Fruit fly (Drosophila melanogaster) whole organism, embryonic: Measurements from ENCODE around the gene CdGAPr.

Experiments
- Asciz ChIP-seq: fragments of 200-800 bp; sonication (Bioruptor generic); optimal IDR thresholded peaks from 2 replicates; lab custom pipeline; 2017; ENCODE audit warnings: missing biosample characterization, mild to moderate bottlenecking, missing genetic modification characterization, missing genetic modification reagents
- Atf6 ChIP-seq: fragments of 200-800 bp; sonication (Bioruptor generic); IDR thresholded peaks from 2 replicates; pipeline ENCODE4 v1.3.6; 2022; ENCODE audit warnings: missing biosample characterization, missing genetic modification characterization
- B-H2 ChIP-seq: fragments of 200-800 bp; sonication (Bioruptor generic); optimal IDR thresholded peaks from 2 replicates; lab custom pipeline; 2018; ENCODE audit warnings: missing biosample characterization, mild to moderate bottlenecking, missing genetic modification characterization
- CG10267 ChIP-seq: fragments of 200-800 bp; sonication (Bioruptor generic); optimal IDR thresholded peaks from 2 replicates; lab custom pipeline; 2018; ENCODE audit warnings: missing biosample characterization, mild to moderate bottlenecking, missing genetic modification characterization, moderate library complexity
- CG13123 ChIP-seq: fragments of 200-800 bp; sonication (Bioruptor generic); optimal IDR thresholded peaks from 2 replicates; lab custom pipeline; 2016; ENCODE audit warnings: missing biosample characterization, missing genetic modification characterization
- CG17568 ChIP-seq: fragments of 200-800 bp; sonication (Bioruptor generic); optimal IDR thresholded peaks from 2 replicates; lab custom pipeline; 2018; ENCODE audit warnings: missing biosample characterization, mild to moderate bottlenecking, missing genetic modification characterization, moderate library complexity
- CG1792 ChIP-seq: fragments of 200-800 bp; sonication (Bioruptor generic); optimal IDR thresholded peaks from 2 replicates; lab custom pipeline; 2016; ENCODE audit warnings: missing biosample characterization, missing genetic modification characterization
- CG1832 ChIP-seq: fragments of 200-800 bp; sonication (Bioruptor generic); optimal IDR thresholded peaks from 2 replicates; lab custom pipeline; 2017; ENCODE audit warnings: missing biosample characterization, mild to moderate bottlenecking, missing genetic modification characterization, inconsistent platforms
- CG2678 ChIP-seq: fragments of 200-800 bp; sonication (Bioruptor generic); optimal IDR thresholded peaks from 3 replicates; lab custom pipeline; 2019; ENCODE audit warnings: missing biosample characterization, mild to moderate bottlenecking, missing genetic modification characterization, moderate library complexity
- CG30403 ChIP-seq: fragments of 200-800 bp; sonication (Bioruptor generic); optimal IDR thresholded peaks from 3 replicates; lab custom pipeline; 2016; ENCODE audit warnings: missing biosample characterization, missing genetic modification characterization
- CG30431 ChIP-seq: fragments of 200-800 bp; sonication (Bioruptor generic); optimal IDR thresholded peaks from 2 replicates; lab custom pipeline; 2017; ENCODE audit warnings: missing biosample characterization, missing genetic modification characterization
- CG3163 ChIP-seq: fragments of 200-800 bp; sonication (Bioruptor generic); optimal IDR thresholded peaks from 3 replicates; lab custom pipeline; 2016; ENCODE audit warnings: missing biosample characterization, missing genetic modification characterization
- CG32772 ChIP-seq: fragments of 200-800 bp; sonication (Bioruptor generic); IDR thresholded peaks from 2 replicates; pipeline ENCODE4 v1.3.6; 2022; ENCODE audit warnings: missing biosample characterization, missing genetic modification characterization
- CG3838 ChIP-seq: fragments of 200-800 bp; sonication (Bioruptor generic); optimal IDR thresholded peaks from 3 replicates; lab custom pipeline; 2016; ENCODE audit warnings: missing biosample characterization, missing genetic modification characterization
- CG4617 ChIP-seq: fragments of 200-800 bp; sonication (Bioruptor generic); optimal IDR thresholded peaks from 3 replicates; lab custom pipeline; 2016; ENCODE audit warnings: missing biosample characterization, missing genetic modification characterization, borderline replicate concordance
- CG4707 ChIP-seq: fragments of 200-800 bp; sonication (Bioruptor generic); optimal IDR thresholded peaks from 2 replicates; lab custom pipeline; 2018; ENCODE audit warnings: missing biosample characterization, mild to moderate bottlenecking, missing genetic modification characterization, moderate library complexity
- CG7271 ChIP-seq: fragments of 200-800 bp; sonication (Bioruptor generic); optimal IDR thresholded peaks from 2 replicates; lab custom pipeline; 2018; ENCODE audit warnings: missing biosample characterization, mild to moderate bottlenecking, missing genetic modification characterization, moderate library complexity
- CG7839 ChIP-seq: fragments of 200-800 bp; sonication (Bioruptor generic); optimal IDR thresholded peaks from 3 replicates; lab custom pipeline; 2018; ENCODE audit warnings: missing biosample characterization, mild to moderate bottlenecking, missing genetic modification characterization, moderate library complexity
- CG8290 ChIP-seq, 3 experiments: fragments of 200-800 bp; sonication (Bioruptor generic); optimal IDR thresholded peaks; 2 replicates each; lab custom pipeline; 2016 to 2019; ENCODE audit warnings: missing biosample characterization in 3 of 3, missing genetic modification characterization in 3 of 3, mild to moderate bottlenecking in 2 of 3, moderate library complexity in 1 of 3
- CG8359 ChIP-seq: fragments of 200-800 bp; sonication (Bioruptor generic); optimal IDR thresholded peaks from 2 replicates; lab custom pipeline; 2017; ENCODE audit warnings: missing biosample characterization, mild to moderate bottlenecking, missing genetic modification characterization, borderline replicate concordance
- CG8924 ChIP-seq: fragments of 200-800 bp; optimal IDR thresholded peaks from 3 replicates; lab custom pipeline; 2019; ENCODE audit warnings: missing biosample characterization, mild to moderate bottlenecking, missing genetic modification characterization, moderate library complexity
- CG9876 ChIP-seq: fragments of 200-800 bp; sonication (Bioruptor generic); optimal IDR thresholded peaks from 2 replicates; lab custom pipeline; 2016; ENCODE audit warnings: missing biosample characterization, missing genetic modification characterization
- Dip3 ChIP-seq: fragments of 200-800 bp; sonication (Bioruptor generic); optimal IDR thresholded peaks from 3 replicates; lab custom pipeline; 2016; ENCODE audit warnings: missing biosample characterization, missing genetic modification characterization
- Ets97D ChIP-seq: fragments of 200-800 bp; sonication (Bioruptor generic); optimal IDR thresholded peaks from 3 replicates; lab custom pipeline; 2016; ENCODE audit warnings: missing biosample characterization, missing genetic modification characterization
- Gug ChIP-seq: fragments of 200-800 bp; sonication (Bioruptor generic); IDR thresholded peaks from 4 replicates; pipeline ENCODE4 v1.3.6; 2022; ENCODE audit warnings: missing biosample characterization, missing genetic modification characterization
- HLHmδ ChIP-seq: fragments of 200-800 bp; sonication (Bioruptor generic); optimal IDR thresholded peaks from 2 replicates; lab custom pipeline; 2018; ENCODE audit warnings: missing biosample characterization, mild to moderate bottlenecking, missing genetic modification characterization, moderate library complexity
- Hey ChIP-seq: fragments of 200-800 bp; sonication (Bioruptor generic); optimal IDR thresholded peaks from 3 replicates; lab custom pipeline; 2018; ENCODE audit warnings: missing biosample characterization, mild to moderate bottlenecking, missing genetic modification characterization
- Oli ChIP-seq: fragments of 200-800 bp; sonication (Bioruptor generic); optimal IDR thresholded peaks from 2 replicates; lab custom pipeline; 2018; ENCODE audit warnings: missing biosample characterization, mild to moderate bottlenecking, missing genetic modification characterization, moderate library complexity
- Scr ChIP-seq: fragments of 200-800 bp; sonication (Bioruptor generic); IDR thresholded peaks from 2 replicates; pipeline ENCODE4 v1.3.6; 2022; ENCODE audit warnings: missing biosample characterization, missing genetic modification characterization; ENCODE audit not compliant: partially characterized antibody
- TFAM ChIP-seq: fragments of 200-800 bp; sonication (Bioruptor generic); optimal IDR thresholded peaks from 2 replicates; lab custom pipeline; 2017; ENCODE audit warnings: missing biosample characterization, missing genetic modification characterization, inconsistent platforms
- Taf1 ChIP-seq: fragments of 200-800 bp; sonication (Bioruptor generic); IDR thresholded peaks from 2 replicates; pipeline ENCODE4 v1.3.6; 2022; ENCODE audit warnings: missing biosample characterization, missing genetic modification characterization
- Trl ChIP-seq, 3 experiments: fragments of >200 bp in 2 of 3; fragments of 200-800 bp in 1 of 3; sonication (Bioruptor generic) in 1 of 3; optimal IDR thresholded peaks; 2 replicates in 1 of 3; 3 replicates in 2 of 3; lab custom pipeline; 2016 to 2017; ENCODE audit warnings: missing biosample characterization in 1 of 3, missing genetic modification characterization in 1 of 3
- aop ChIP-seq: fragments of 200-800 bp; sonication (Bioruptor generic); IDR thresholded peaks from 2 replicates; pipeline ENCODE4 v1.3.6; 2022; ENCODE audit warnings: missing biosample characterization, missing genetic modification characterization
- bcd ChIP-seq: fragments of 200-800 bp; sonication (Bioruptor generic); optimal IDR thresholded peaks from 2 replicates; lab custom pipeline; 2017; ENCODE audit warnings: missing biosample characterization, mild to moderate bottlenecking, missing genetic modification characterization
- crol ChIP-seq: fragments of 200-800 bp; sonication (Bioruptor generic); IDR thresholded peaks from 2 replicates; pipeline ENCODE4 v1.3.6; 2022; ENCODE audit warnings: missing biosample characterization, missing genetic modification characterization
- fu2 ChIP-seq: fragments of 200-800 bp; sonication (Bioruptor generic); optimal IDR thresholded peaks from 2 replicates; lab custom pipeline; 2016; ENCODE audit warnings: missing biosample characterization, missing genetic modification characterization
- gcm2 ChIP-seq: fragments of 200-800 bp; sonication (Bioruptor generic); optimal IDR thresholded peaks from 2 replicates; lab custom pipeline; 2016; ENCODE audit warnings: missing biosample characterization, missing genetic modification characterization
- grau ChIP-seq: fragments of 200-800 bp; optimal IDR thresholded peaks from 3 replicates; lab custom pipeline; 2019; ENCODE audit warnings: missing biosample characterization, mild to moderate bottlenecking, missing genetic modification characterization, moderate library complexity
- jumu ChIP-seq: fragments of 200-800 bp; sonication (Bioruptor generic); optimal IDR thresholded peaks from 3 replicates; lab custom pipeline; 2016; ENCODE audit warnings: missing biosample characterization, missing genetic modification characterization
- lov ChIP-seq, 2 experiments: fragments of 200-800 bp in 1 of 2; fragments of >200 bp in 1 of 2; sonication (Bioruptor generic) in 1 of 2; IDR thresholded peaks in 1 of 2; optimal IDR thresholded peaks in 1 of 2; 2 replicates in 1 of 2; 3 replicates in 1 of 2; pipeline versions ENCODE4 v1.3.6 to Lab custom; 2017 to 2022; ENCODE audit warnings: missing biosample characterization in 1 of 2, missing genetic modification characterization in 1 of 2
- maf-S ChIP-seq: fragments of 200-800 bp; sonication (Bioruptor generic); optimal IDR thresholded peaks from 2 replicates; lab custom pipeline; 2016; ENCODE audit warnings: missing biosample characterization, missing genetic modification characterization
- mld ChIP-seq: fragments of 200-800 bp; sonication (Bioruptor generic); IDR thresholded peaks from 3 replicates; pipeline ENCODE4 v1.3.6; 2022; ENCODE audit warnings: missing biosample characterization, missing genetic modification characterization; ENCODE audit not compliant: partially characterized antibody
- scrt ChIP-seq: fragments of 200-800 bp; sonication (Bioruptor generic); optimal IDR thresholded peaks from 2 replicates; lab custom pipeline; 2018; ENCODE audit warnings: missing biosample characterization, mild to moderate bottlenecking, missing genetic modification characterization, moderate library complexity
- shn ChIP-seq: fragments of 200-800 bp; sonication (Bioruptor generic); optimal IDR thresholded peaks from 3 replicates; lab custom pipeline; 2016; ENCODE audit warnings: missing biosample characterization, missing genetic modification characterization
- ssp ChIP-seq: fragments of 200-800 bp; sonication (Bioruptor generic); IDR thresholded peaks from 2 replicates; pipeline ENCODE4 v1.3.6; 2022; ENCODE audit warnings: missing biosample characterization, missing genetic modification characterization
- sug ChIP-seq: fragments of 200-800 bp; optimal IDR thresholded peaks from 2 replicates; lab custom pipeline; 2019; ENCODE audit warnings: missing biosample characterization, mild to moderate bottlenecking, missing genetic modification characterization, moderate library complexity
- twi ChIP-seq: fragments of 200-800 bp; optimal IDR thresholded peaks from 2 replicates; lab custom pipeline; 2019; ENCODE audit warnings: missing biosample characterization, mild to moderate bottlenecking, missing genetic modification characterization, moderate library complexity

Gene CdGAPr

dm6 chr2L:19763773-19764580, 27.7 kb downstream of the CdGAPr start, which contains the start of gene fbp (continued):
- no peak for TF ChIP-seq maf-S (GFP tag; lab: Kevin White, UChicago)
- peak; percentile 99 for TF ChIP-seq Hey
- TF ChIP-seq bcd (GFP tag; lab: Kevin White, UChicago) = peak; percentile 76
- TF ChIP-seq twi (tag; lab: Kevin White, UChicago) = no peak
- TF ChIP-seq CG7271 (tag; lab: Kevin White, UChicago) = no peak
- TF ChIP-seq CG13123 (GFP tag; lab: Kevin White, UChicago) = no peak
- no peak for TF ChIP-seq CG3838
- no peak for TF ChIP-seq Taf1 (GFP tag; lab: Robert Waterston, UW)
- TF ChIP-seq CG7839 (tag; lab: Kevin White, UChicago) = peak; percentile 75
- no peak for TF ChIP-seq crol (GFP tag; lab: Robert Waterston, UW)
- peak; percentile 59; the same call in 2 of the 4 replicates for TF ChIP-seq Gug (GFP tag; lab: Robert Waterston, UW)
- TF ChIP-seq Dip3 (GFP tag; lab: Kevin White, UChicago) = no peak
- no peak for TF ChIP-seq CG30431 (GFP tag; lab: Kevin White, UChicago)
- peak; percentile 71 for TF ChIP-seq Oli (tag; lab: Kevin White, UChicago)
- TF ChIP-seq CG8359 (GFP tag; lab: Kevin White, UChicago) = no peak
- no peak for TF ChIP-seq CG17568 (GFP tag; lab: Kevin White, UChicago)
- TF ChIP-seq scrt (GFP tag; lab: Kevin White, UChicago) = peak; percentile 21
- 0 out of 2 replicates have a peak, but pooled peaks have one; percentile 17 for TF ChIP-seq ssp (GFP tag; lab: Robert Waterston, UW)
- no peak for TF ChIP-seq Scr (GFP tag; lab: Robert Waterston, UW)
- TF ChIP-seq CG10267 = peak; percentile 66
- TF ChIP-seq CG8290 (GFP tag; optimal IDR thresholded peaks at IDR 0.05; lab: Kevin White, UChicago) = no peak
- TF ChIP-seq CG8290 (tag; optimal IDR thresholded peaks at IDR 0.05; lab: Kevin White, UChicago) = peak in 1 of 2 experiments; percentile 67
- TF ChIP-seq sug = peak; percentile 44
- no peak for TF ChIP-seq CG1792 (GFP tag; lab: Kevin White, UChicago)
- no peak for TF ChIP-seq Ets97D (GFP tag; lab: Kevin White, UChicago)
- peak; percentile 85 for TF ChIP-seq CG30403 (GFP tag; lab: Kevin White, UChicago)
- TF ChIP-seq aop (GFP tag; lab: Robert Waterston, UW) = no peak
- peak; percentile 12 for TF ChIP-seq jumu (GFP tag; lab: Kevin White, UChicago)
- TF ChIP-seq TFAM (GFP tag; lab: Kevin White, UChicago) = no peak
- TF ChIP-seq Asciz (GFP tag; lab: Kevin White, UChicago) = peak; percentile 20
- 0 out of 2 replicates have a peak, but pooled peaks have one; percentile 38 for TF ChIP-seq Atf6 (GFP tag; lab: Robert Waterston, UW)
- no peak for TF ChIP-seq fu2 (GFP tag; lab: Kevin White, UChicago)
- TF ChIP-seq gcm2 (GFP tag; lab: Kevin White, UChicago) = no peak
- peak; percentile 83 for TF ChIP-seq CG3163 (GFP tag; lab: Kevin White, UChicago)
- TF ChIP-seq CG4707 (GFP tag; lab: Kevin White, UChicago) = no peak
- no peak for TF ChIP-seq mld (GFP tag; lab: Robert Waterston, UW)
- peak in 1 of 2 experiments; percentile 6 for TF ChIP-seq Trl (optimal IDR thresholded peaks at IDR 0.05; lab: Kevin White, UChicago)
- TF ChIP-seq Trl (GFP tag; optimal IDR thresholded peaks at IDR 0.05; lab: Kevin White, UChicago) = no peak
- peak; percentile 86 for TF ChIP-seq CG8924 (tag; lab: Kevin White, UChicago)
- no peak for TF ChIP-seq CG1832 (GFP tag; lab: Kevin White, UChicago)
- TF ChIP-seq lov (optimal IDR thresholded peaks at IDR 0.05; lab: Kevin White, UChicago) = no peak
- 0 out of 3 replicates have a peak, but pooled peaks have one; percentile 41 for TF ChIP-seq lov (GFP tag; IDR thresholded peaks at IDR 0.05; lab: Robert Waterston, UW)
- peak; percentile 35 for TF ChIP-seq HLHmδ (GFP tag; lab: Kevin White, UChicago)
- TF ChIP-seq B-H2 = no peak
- TF ChIP-seq CG9876 (GFP tag; lab: Kevin White, UChicago) = no peak
- TF ChIP-seq shn = no peak
- TF ChIP-seq grau (tag; lab: Kevin White, UChicago) = peak; percentile 78
- TF ChIP-seq CG4617 (GFP tag; lab: Kevin White, UChicago) = no peak
- TF ChIP-seq CG32772 = 0 out of 2 replicates have a peak, but pooled peaks have one; percentile 22
- TF ChIP-seq CG2678 (tag; lab: Kevin White, UChicago) = peak; percentile 86
